Worm (Caenorhabditis elegans): Measurements from ENCODE around the gene R11G1.7.

Gene R11G1.7

ce11 chrX:3697623-3698022, 41.6 kb downstream of the R11G1.7 start (continued):
- TF ChIP-seq ceh-79 (tag; optimal IDR thresholded peaks at IDR 0.05): peak; percentile 16
- TF ChIP-seq attf-3 (GFP tag; conservative IDR thresholded peaks at IDR 0.05): 0 out of 2 replicates have a peak, but pooled peaks have one; percentile 47
- peak; percentile 68; the same call in 1 of the 2 replicates for TF ChIP-seq C06A6.2 (GFP tag; conservative IDR thresholded peaks at IDR 0.05)
- TF ChIP-seq aptf-2 (GFP tag; conservative IDR thresholded peaks at IDR 0.05): peak; percentile 57; the same call in 1 of the 2 replicates
- TF ChIP-seq lsl-1 (GFP tag; optimal IDR thresholded peaks at IDR 0.05): peak; percentile 13
- TF ChIP-seq ztf-6 (GFP tag; IDR thresholded peaks at IDR 0.05): no peak; the same call in 1 of the 2 replicates
- peak; percentile 64 for TF ChIP-seq B0336.3 (GFP tag; IDR thresholded peaks at IDR 0.05)
- peak; percentile 66 for TF ChIP-seq mxl-1 (tag; optimal IDR thresholded peaks at IDR 0.05)
- peak; percentile 56; the same call in 1 of the 2 replicates for TF ChIP-seq cebp-1 (GFP tag; IDR thresholded peaks at IDR 0.05)
- peak; percentile 76 for TF ChIP-seq cebp-1 (tag; optimal IDR thresholded peaks at IDR 0.05)
- TF ChIP-seq egl-18 (GFP tag; IDR thresholded peaks at IDR 0.05): no peak
- TF ChIP-seq F23B12.7 (tag; optimal IDR thresholded peaks at IDR 0.05; ENCODE audit: insufficient read depth): peak; percentile 75
- peak; percentile 80 for TF ChIP-seq madf-10 (tag; optimal IDR thresholded peaks at IDR 0.05)
- peak; percentile 61 for TF ChIP-seq lin-54 (GFP tag; optimal IDR thresholded peaks at IDR 0.05)
- TF ChIP-seq lir-1 (GFP tag; conservative IDR thresholded peaks at IDR 0.05): peak; percentile 73; the same call in 1 of the 2 replicates
- no peak for TF ChIP-seq fkh-3 (tag; optimal IDR thresholded peaks at IDR 0.05)
- peak; percentile 78 for TF ChIP-seq lsy-27 (tag; optimal IDR thresholded peaks at IDR 0.05; ENCODE audit: borderline replicate concordance, insufficient read depth)
- TF ChIP-seq zim-3 (tag; optimal IDR thresholded peaks at IDR 0.05): peak; percentile 65
- peak; percentile 18 for TF ChIP-seq ztf-22 (GFP tag; optimal IDR thresholded peaks at IDR 0.05)
- TF ChIP-seq dox-1 (GFP tag; IDR thresholded peaks at IDR 0.05): peak; percentile 89
- peak; percentile 78 for TF ChIP-seq chd-7 (tag; optimal IDR thresholded peaks at IDR 0.05)
- TF ChIP-seq hrde-1 (tag; optimal IDR thresholded peaks at IDR 0.05; ENCODE audit: borderline replicate concordance): peak; percentile 44
- TF ChIP-seq pha-4 (tag; optimal IDR thresholded peaks at IDR 0.05): no peak
- TF ChIP-seq him-1 (tag; optimal IDR thresholded peaks at IDR 0.05): peak; percentile 98
- no peak for TF ChIP-seq F57A8.1 (GFP tag; optimal IDR thresholded peaks at IDR 0.05)
- peak; percentile 16 for TF ChIP-seq nhr-80 (tag; optimal IDR thresholded peaks at IDR 0.05)
- TF ChIP-seq bed-1 (GFP tag; IDR thresholded peaks at IDR 0.05): 0 out of 2 replicates have a peak, but pooled peaks have one; percentile 78
- peak; percentile 48 for TF ChIP-seq mes-4 (tag; optimal IDR thresholded peaks at IDR 0.05)
- no peak for TF ChIP-seq hlh-26 (GFP tag; conservative IDR thresholded peaks at IDR 0.05)
- TF ChIP-seq ztf-18 (tag; optimal IDR thresholded peaks at IDR 0.05): peak; percentile 74
- peak; percentile 65 for TF ChIP-seq B0035.1 (tag; optimal IDR thresholded peaks at IDR 0.05)
- no peak for TF ChIP-seq Y95B8A.8 (GFP tag; IDR thresholded peaks at IDR 0.05)
- TF ChIP-seq sdz-38 (tag; optimal IDR thresholded peaks at IDR 0.05): no peak
- TF ChIP-seq ztf-25 (GFP tag; IDR thresholded peaks at IDR 0.05): 0 out of 2 replicates have a peak, but pooled peaks have one; percentile 73
- TF ChIP-seq ceh-58 (GFP tag; IDR thresholded peaks at IDR 0.05): no peak
- TF ChIP-seq ztf-3 (GFP tag; optimal IDR thresholded peaks at IDR 0.05): no peak
- no peak for TF ChIP-seq F39B2.1 (GFP tag; IDR thresholded peaks at IDR 0.05)
- TF ChIP-seq ekl-4 (GFP tag; IDR thresholded peaks at IDR 0.05): peak; percentile 86
- no peak for TF ChIP-seq C17E4.6 (GFP tag; IDR thresholded peaks at IDR 0.05)
- peak; percentile 77 for TF ChIP-seq snpc-3.4 (tag; optimal IDR thresholded peaks at IDR 0.05)
- peak; percentile 40; the same call in 1 of the 2 replicates for TF ChIP-seq B0019.2 (GFP tag; conservative IDR thresholded peaks at IDR 0.05)
- peak in 1 of 3 experiments; percentile 69 for TF ChIP-seq lin-35 (GFP tag; optimal IDR thresholded peaks at IDR 0.05)
- TF ChIP-seq lag-1 (GFP tag; IDR thresholded peaks at IDR 0.05): no peak
- TF ChIP-seq attf-6 (GFP tag; IDR thresholded peaks at IDR 0.05): no peak
- 0 out of 2 replicates have a peak, but pooled peaks have one; percentile 27 for TF ChIP-seq madf-8 (GFP tag; conservative IDR thresholded peaks at IDR 0.05)
- TF ChIP-seq ceh-91 (GFP tag; IDR thresholded peaks at IDR 0.05): no peak
- TF ChIP-seq dpl-1 (GFP tag; optimal IDR thresholded peaks at IDR 0.05): peak; percentile 7
- no peak for TF ChIP-seq ets-4 (GFP tag; optimal IDR thresholded peaks at IDR 0.05)

All from whole organism, young adult.